Fruit fly (Drosophila melanogaster) whole organism, larva: ENCODE measurements around the gene ATPsyngamma.

Experiments
- noc ChIP-seq: fragments of 200-800 bp; sonication (Bioruptor generic); optimal IDR thresholded peaks from 3 replicates; lab custom pipeline; 2019; ENCODE audit warnings: missing biosample characterization, mild to moderate bottlenecking, missing genetic modification characterization, moderate library complexity

ATPsyngamma gene

dm6 chr3R:29748591-29749303, at the start of gene ATPsyngamma, which contains the start of gene yata:
TSS of gene ATPsyngamma (minus strand) at chr3R:29749163.
TSS of gene yata (plus strand) at chr3R:29749219.
- no peak for TF ChIP-seq noc (tag; lab: Kevin White, UChicago)

- no peak for TF ChIP-seq noc (tag; lab: Kevin White, UChicago)
Measured at dm6 chr3R:29797183-29797582, 48.2 kb upstream of the ATPsyngamma start.

- TF ChIP-seq noc (tag; lab: Kevin White, UChicago), result no peak
Measured at dm6 chr3R:29794161-29794882, 45.4 kb upstream of the ATPsyngamma start, which contains the start of gene sro. TSS of gene sro (plus strand) at chr3R:29794597.

- TF ChIP-seq noc (tag; lab: Kevin White, UChicago), result no peak
Measured at dm6 chr3R:29790183-29790582, 41.2 kb upstream of the ATPsyngamma start.

- no peak for TF ChIP-seq noc (tag; lab: Kevin White, UChicago)
Measured at dm6 chr3R:29787891-29788549, 39.1 kb upstream of the ATPsyngamma start.

dm6 chr3R:29786016-29786996, 37.3 kb upstream of the ATPsyngamma start:
- TF ChIP-seq noc (tag; lab: Kevin White, UChicago), result no peak

dm6 chr3R:29785242-29785641, 36.3 kb upstream of the ATPsyngamma start:
- TF ChIP-seq noc (tag; lab: Kevin White, UChicago), result no peak

- no peak for TF ChIP-seq noc (tag; lab: Kevin White, UChicago)
Measured at dm6 chr3R:29783210-29783609, 34.2 kb upstream of the ATPsyngamma start.

- TF ChIP-seq noc (tag; lab: Kevin White, UChicago), result peak; percentile 82
Measured at dm6 chr3R:29782367-29782766, 33.4 kb upstream of the ATPsyngamma start.

dm6 chr3R:29781874-29782273, 32.9 kb upstream of the ATPsyngamma start:
- no peak for TF ChIP-seq noc (tag; lab: Kevin White, UChicago)

- TF ChIP-seq noc (tag; lab: Kevin White, UChicago), result no peak
Measured at dm6 chr3R:29780402-29781029, 31.6 kb upstream of the ATPsyngamma start, which contains the start of gene fig. TSS of gene fig (minus strand) at chr3R:29780452.

- TF ChIP-seq noc (tag; lab: Kevin White, UChicago), result peak; percentile 63
Measured at dm6 chr3R:29778985-29779298, 30.0 kb upstream of the ATPsyngamma start.

dm6 chr3R:29778139-29778984, 29.4 kb upstream of the ATPsyngamma start:
- no peak for TF ChIP-seq noc (tag; lab: Kevin White, UChicago)

- no peak for TF ChIP-seq noc (tag; lab: Kevin White, UChicago)
Measured at dm6 chr3R:29777213-29777612, 28.2 kb upstream of the ATPsyngamma start.
